Worm (Caenorhabditis elegans): Measurements from ENCODE around the gene wrt-2.

DNA sequence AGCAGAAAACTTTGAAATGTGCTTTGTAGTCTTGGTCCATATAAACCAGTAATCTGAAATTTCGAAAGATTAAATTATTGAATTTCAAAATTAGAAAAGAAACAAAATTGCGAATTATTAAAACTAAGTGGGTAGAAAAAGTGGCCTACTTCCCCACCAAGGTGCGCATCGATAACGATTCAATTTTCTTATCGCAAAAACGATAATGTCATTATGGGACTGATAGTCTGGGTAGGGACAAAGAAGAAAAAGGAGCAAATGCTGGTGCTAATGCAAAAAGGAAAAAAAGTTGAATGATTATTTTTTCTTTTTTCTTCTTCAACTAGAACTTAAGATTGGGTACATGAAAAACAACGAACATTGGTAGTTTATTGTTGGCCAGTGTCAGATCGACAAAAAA is 16.4 kb upstream of the wrt-2 start, which contains the start of gene gpcp-1:
- TF ChIP-seq cog-1 (tag; optimal IDR thresholded peaks at IDR 0.05) (no peak), med-1 (GFP tag; optimal IDR thresholded peaks at IDR 0.05; ENCODE audit: insufficient read depth) (no peak), T22C8.4 (GFP tag; IDR thresholded peaks at IDR 0.05) (no peak), ztf-23 (GFP tag; IDR thresholded peaks at IDR 0.05) (no peak)
